Fruit fly (Drosophila melanogaster): ENCODE results near the gene CG8188.

DNA sequence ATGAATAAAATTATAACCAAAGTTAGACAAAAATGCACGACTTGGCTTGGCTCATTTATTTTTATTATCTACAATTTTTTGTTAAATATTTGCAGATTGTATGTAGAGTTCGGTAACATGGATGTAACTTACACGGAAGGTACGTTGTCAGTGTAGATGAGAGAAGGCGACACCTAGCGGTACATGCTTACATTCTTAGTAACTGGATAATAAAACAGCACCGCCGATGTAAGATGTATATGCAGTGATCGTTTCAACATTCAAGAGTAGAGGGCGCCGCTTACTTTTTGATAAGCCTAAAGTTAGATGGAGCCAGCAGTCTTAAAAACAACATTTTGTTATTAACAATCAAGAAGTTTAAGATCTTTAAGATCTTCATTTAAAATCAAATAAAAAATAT lies 48.8 kb upstream of the CG8188 start:
- no peak for TF ChIP-seq usp (GFP tag; optimal IDR thresholded peaks at IDR 0.05)
- no peak for TF ChIP-seq Dll (optimal IDR thresholded peaks at IDR 0.05)
- TF ChIP-seq pan (optimal IDR thresholded peaks at IDR 0.05): no peak
- TF ChIP-seq psq (optimal IDR thresholded peaks at IDR 0.05): no peak
- TF ChIP-seq EcR (GFP tag; optimal IDR thresholded peaks at IDR 0.05): no peak
